Worm (Caenorhabditis elegans) whole organism, young adult: ENCODE measurements around the gene glod-4.
A peak's percentile ranks its signal among the peaks of the same experiment; 100 is the strongest.

Experiments used
- B0019.2 ChIP-seq: fragments of 200-800 bp; sonication (Bioruptor generic); conservative IDR thresholded peaks from 2 replicates; pipeline ENCODE4 v1.3.6; 2022; ENCODE audit warnings: missing genetic modification reagents, missing genetic modification characterization, missing compliant biosample characterization
- C06A6.2 ChIP-seq: fragments of 200-800 bp; sonication (Bioruptor generic); conservative IDR thresholded peaks from 2 replicates; pipeline ENCODE4 v1.3.6; 2022; ENCODE audit warnings: missing genetic modification characterization, missing compliant biosample characterization
- C17E4.6 ChIP-seq: fragments of 200-800 bp; sonication (Bioruptor generic); IDR thresholded peaks from 2 replicates; pipeline ENCODE4 v1.3.6; 2022; ENCODE audit warnings: missing genetic modification reagents, missing genetic modification characterization, missing compliant biosample characterization
- F10E7.11 ChIP-seq: sonication (generic microtip); optimal IDR thresholded peaks from 2 replicates; lab custom pipeline; 2017; ENCODE audit warnings: mild to moderate bottlenecking, missing genetic modification characterization, moderate library complexity, missing compliant biosample characterization
- F33H1.4 ChIP-seq: fragments of 200-800 bp; sonication (Bioruptor generic); IDR thresholded peaks from 2 replicates; pipeline ENCODE4 v1.3.6; 2022; ENCODE audit warnings: missing genetic modification reagents, missing genetic modification characterization, missing compliant biosample characterization
- F37B4.10 ChIP-seq: fragments of 200-800 bp; sonication (Bioruptor generic); IDR thresholded peaks from 2 replicates; pipeline ENCODE4 v1.3.6; 2022; ENCODE audit warnings: missing genetic modification characterization, missing compliant biosample characterization
- F55B11.4 ChIP-seq: sonication (generic microtip); optimal IDR thresholded peaks from 2 replicates; lab custom pipeline; 2016; ENCODE audit warnings: missing compliant biosample characterization, missing genetic modification characterization, borderline replicate concordance; ENCODE audit not compliant: insufficient read depth
- F57A8.1 ChIP-seq: fragments of 200-800 bp; sonication (Bioruptor generic); optimal IDR thresholded peaks from 2 replicates; lab custom pipeline; 2018; ENCODE audit warnings: mild to moderate bottlenecking, missing genetic modification characterization, moderate library complexity, missing compliant biosample characterization
- F57C9.4 ChIP-seq: sonication (generic microtip); optimal IDR thresholded peaks from 2 replicates; lab custom pipeline; 2017; ENCODE audit warnings: mild to moderate bottlenecking, missing genetic modification characterization, missing compliant biosample characterization
- Y56A3A.18 ChIP-seq: fragments of 200-800 bp; sonication (Bioruptor generic); IDR thresholded peaks from 2 replicates; pipeline ENCODE4 v1.3.6; 2022; ENCODE audit warnings: missing genetic modification reagents, missing genetic modification characterization, missing compliant biosample characterization
- Y67H2A.10 ChIP-seq: fragments of 200-800 bp; sonication (Bioruptor generic); conservative IDR thresholded peaks from 2 replicates; pipeline ENCODE4 v1.3.6; 2022; ENCODE audit warnings: missing genetic modification reagents, missing genetic modification characterization, missing compliant biosample characterization
- Y79H2A.3 ChIP-seq: fragments of 200-800 bp; sonication (Bioruptor generic); conservative IDR thresholded peaks from 2 replicates; pipeline ENCODE4 v1.3.6; 2022; ENCODE audit warnings: missing genetic modification reagents, missing genetic modification characterization, missing compliant biosample characterization
- atf-7 ChIP-seq: sonication (generic microtip); optimal IDR thresholded peaks from 2 replicates; lab custom pipeline; 2017; ENCODE audit warnings: mild to moderate bottlenecking, missing genetic modification characterization, missing compliant biosample characterization
- athp-1 ChIP-seq: sonication (generic microtip); optimal IDR thresholded peaks from 2 replicates; lab custom pipeline; 2017; ENCODE audit warnings: mild to moderate bottlenecking, missing genetic modification characterization, missing compliant biosample characterization
- attf-3 ChIP-seq: fragments of 200-800 bp; sonication (Bioruptor generic); conservative IDR thresholded peaks from 2 replicates; pipeline ENCODE4 v1.3.6; 2022; ENCODE audit warnings: missing genetic modification reagents, missing genetic modification characterization, missing compliant biosample characterization
- attf-5 ChIP-seq: fragments of 200-800 bp; sonication (Bioruptor generic); optimal IDR thresholded peaks from 2 replicates; lab custom pipeline; 2018; ENCODE audit warnings: mild to moderate bottlenecking, missing genetic modification characterization, missing compliant biosample characterization
- bed-2 ChIP-seq: fragments of 200-800 bp; sonication (Bioruptor generic); IDR thresholded peaks from 2 replicates; pipeline ENCODE4 v1.3.6; 2022; ENCODE audit warnings: missing genetic modification reagents, missing genetic modification characterization, missing compliant biosample characterization
- ccch-3 ChIP-seq: fragments of 200-800 bp; sonication (Bioruptor generic); optimal IDR thresholded peaks from 2 replicates; lab custom pipeline; 2018; ENCODE audit warnings: mild to moderate bottlenecking, missing genetic modification characterization, missing compliant biosample characterization
- ceh-40 ChIP-seq: fragments of 200-800 bp; sonication (Bioruptor generic); IDR thresholded peaks from 2 replicates; pipeline ENCODE4 v1.3.6; 2022; ENCODE audit warnings: missing genetic modification characterization, missing compliant biosample characterization
- ceh-58 ChIP-seq: fragments of 200-800 bp; sonication (Bioruptor generic); IDR thresholded peaks from 2 replicates; pipeline ENCODE4 v1.3.6; 2022; ENCODE audit warnings: missing genetic modification characterization, missing compliant biosample characterization
- ceh-79 ChIP-seq: sonication (generic microtip); optimal IDR thresholded peaks from 2 replicates; lab custom pipeline; 2017; ENCODE audit warnings: mild to moderate bottlenecking, missing genetic modification characterization, missing compliant biosample characterization
- dpff-1 ChIP-seq: sonication (generic microtip); optimal IDR thresholded peaks from 2 replicates; lab custom pipeline; 2017; ENCODE audit warnings: mild to moderate bottlenecking, missing genetic modification characterization, missing compliant biosample characterization
- egrh-3 ChIP-seq: fragments of 200-800 bp; sonication (Bioruptor generic); IDR thresholded peaks from 2 replicates; pipeline ENCODE4 v1.3.6; 2022; ENCODE audit warnings: missing genetic modification reagents, missing genetic modification characterization, missing compliant biosample characterization
- ets-4 ChIP-seq: fragments of 200-800 bp; sonication (Bioruptor generic); optimal IDR thresholded peaks from 2 replicates; lab custom pipeline; 2018; ENCODE audit warnings: mild to moderate bottlenecking, missing genetic modification characterization, missing compliant biosample characterization
- fkh-3 ChIP-seq: sonication (generic microtip); optimal IDR thresholded peaks from 2 replicates; lab custom pipeline; 2016; ENCODE audit warnings: mild to moderate bottlenecking, missing genetic modification characterization, missing compliant biosample characterization
- hmg-1.2 ChIP-seq: fragments of 200-800 bp; sonication (Bioruptor generic); IDR thresholded peaks from 2 replicates; pipeline ENCODE4 v1.3.6; 2022; ENCODE audit warnings: missing genetic modification reagents, missing genetic modification characterization, missing compliant biosample characterization
- lag-1 ChIP-seq: fragments of 200-800 bp; sonication (Bioruptor generic); IDR thresholded peaks from 2 replicates; pipeline ENCODE4 v1.3.6; 2022; ENCODE audit warnings: missing genetic modification reagents, missing genetic modification characterization, missing compliant biosample characterization
- lin-40 ChIP-seq: sonication (generic microtip); optimal IDR thresholded peaks from 2 replicates; lab custom pipeline; 2016; ENCODE audit warnings: missing genetic modification characterization, mild to moderate bottlenecking, missing compliant biosample characterization, missing genotype, missing genetic modification reagents
- lin-54 ChIP-seq: fragments of 200-800 bp; sonication (Bioruptor generic); optimal IDR thresholded peaks from 2 replicates; lab custom pipeline; 2018; ENCODE audit warnings: mild to moderate bottlenecking, missing genetic modification characterization, missing compliant biosample characterization
- lsl-1 ChIP-seq: fragments of 200-800 bp; sonication (Bioruptor generic); optimal IDR thresholded peaks from 2 replicates; lab custom pipeline; 2018; ENCODE audit warnings: mild to moderate bottlenecking, missing genetic modification characterization, moderate library complexity, missing compliant biosample characterization
- madf-3 ChIP-seq: fragments of 200-800 bp; sonication (Bioruptor generic); IDR thresholded peaks from 2 replicates; pipeline ENCODE4 v1.3.6; 2022; ENCODE audit warnings: missing genetic modification reagents, missing genetic modification characterization, missing compliant biosample characterization
- madf-6 ChIP-seq: fragments of 200-800 bp; sonication (Bioruptor generic); IDR thresholded peaks from 2 replicates; pipeline ENCODE4 v1.3.6; 2022; ENCODE audit warnings: missing genetic modification reagents, missing genetic modification characterization, missing compliant biosample characterization
- nfya-2 ChIP-seq: fragments of 200-800 bp; sonication (Bioruptor generic); IDR thresholded peaks from 2 replicates; pipeline ENCODE4 v1.3.6; 2022; ENCODE audit warnings: missing genetic modification reagents, missing genetic modification characterization, missing compliant biosample characterization
- rec-8 ChIP-seq, 2 experiments: sonication (generic microtip); optimal IDR thresholded peaks; 2 replicates each; lab custom pipeline; 2016; ENCODE audit warnings: mild to moderate bottlenecking in 2 of 2, missing genetic modification characterization in 2 of 2, missing genetic modification reagents in 2 of 2, missing genotype in 2 of 2, missing biosample characterization in 1 of 2, missing compliant biosample characterization in 1 of 2, moderate library complexity in 1 of 2
- sdz-38 ChIP-seq: sonication (generic microtip); optimal IDR thresholded peaks from 2 replicates; lab custom pipeline; 2016; ENCODE audit warnings: missing genotype, missing genetic modification characterization, missing compliant biosample characterization
- xnd-1 ChIP-seq: sonication (generic microtip); optimal IDR thresholded peaks from 2 replicates; lab custom pipeline; 2016; ENCODE audit warnings: missing genotype, missing genetic modification reagents, missing genetic modification characterization, missing compliant biosample characterization
- ztf-18 ChIP-seq: sonication (generic microtip); optimal IDR thresholded peaks from 2 replicates; lab custom pipeline; 2016; ENCODE audit warnings: missing genotype, mild to moderate bottlenecking, missing genetic modification characterization, missing compliant biosample characterization
- ztf-26 ChIP-seq: sonication (generic microtip); optimal IDR thresholded peaks from 2 replicates; lab custom pipeline; 2017; ENCODE audit warnings: missing genetic modification characterization, missing compliant biosample characterization

The glod-4 gene

ce11 chrIII:4153299-4153698, at the start of gene glod-4:
Gene glod-4 (plus strand): TSS chrIII:4153599.
- 0 out of 2 replicates have a peak, but pooled peaks have one; percentile 12 for TF ChIP-seq F33H1.4 (GFP tag; lab: Robert Waterston, UW)
- peak; percentile 16 for TF ChIP-seq lsl-1 (GFP tag; lab: Kevin White, UChicago)
- TF ChIP-seq athp-1 (tag; lab: Kevin White, UChicago): no peak
- TF ChIP-seq F57A8.1: no peak
- TF ChIP-seq Y79H2A.3: no peak
- TF ChIP-seq madf-6 (GFP tag; lab: Robert Waterston, UW): no peak; the same call in 1 of the 2 replicates
- no peak for TF ChIP-seq C06A6.2 (GFP tag; lab: Robert Waterston, UW)
- no peak for TF ChIP-seq Y56A3A.18 (GFP tag; lab: Robert Waterston, UW)
- no peak for TF ChIP-seq bed-2 (GFP tag; lab: Robert Waterston, UW)

ce11 chrIII:4106611-4107010, 46.8 kb upstream of the glod-4 start:
- no peak for TF ChIP-seq ztf-26 (tag; lab: Kevin White, UChicago)
- TF ChIP-seq ceh-58 (GFP tag; lab: Robert Waterston, UW): no peak
- no peak for TF ChIP-seq rec-8 (tag; optimal IDR thresholded peaks at IDR 0.05; lab: Kevin White, UChicago)
- no peak for TF ChIP-seq nfya-2 (GFP tag; lab: Robert Waterston, UW)
- TF ChIP-seq C06A6.2 (GFP tag; lab: Robert Waterston, UW): no peak
- no peak for TF ChIP-seq sdz-38 (tag; lab: Kevin White, UChicago)
- no peak for TF ChIP-seq attf-5 (GFP tag; lab: Kevin White, UChicago)
- TF ChIP-seq lag-1 (GFP tag; lab: Robert Waterston, UW): no peak
- TF ChIP-seq lin-54 (GFP tag; lab: Kevin White, UChicago): no peak
- TF ChIP-seq ccch-3 (GFP tag; lab: Kevin White, UChicago): no peak
- TF ChIP-seq bed-2 (GFP tag; lab: Robert Waterston, UW): no peak

- TF ChIP-seq attf-3 (no peak), ceh-79 (tag; lab: Kevin White, UChicago) (no peak), Y67H2A.10 (GFP tag; lab: Robert Waterston, UW) (no peak), xnd-1 (tag; lab: Kevin White, UChicago) (no peak), ceh-40 (GFP tag; lab: Robert Waterston, UW) (no peak)
These were observed 46.2 kb upstream of the glod-4 start for ce11 chrIII:4107227-4107626.

- no peak for TF ChIP-seq ceh-79 (tag; lab: Kevin White, UChicago)
- no peak for TF ChIP-seq C17E4.6 (GFP tag; lab: Robert Waterston, UW)
These were observed 45.4 kb upstream of the glod-4 start for ce11 chrIII:4107929-4108520.

ce11 chrIII:4113594-4113993, 39.8 kb upstream of the glod-4 start:
- TF ChIP-seq F37B4.10 (GFP tag; lab: Robert Waterston, UW) (no peak), hmg-1.2 (GFP tag; lab: Robert Waterston, UW) (peak; percentile 37; the same call in 1 of the 2 replicates)

ce11 chrIII:4115085-4115484, 38.3 kb upstream of the glod-4 start, which contains the start of gene unc-103:
Gene unc-103 (plus strand): TSS chrIII:4115385.
- TF ChIP-seq ceh-58 (GFP tag; lab: Robert Waterston, UW): no peak

- no peak for TF ChIP-seq B0019.2 (GFP tag; lab: Robert Waterston, UW)
- TF ChIP-seq F55B11.4: no peak
- TF ChIP-seq ets-4: no peak
- TF ChIP-seq dpff-1 (tag; lab: Kevin White, UChicago): no peak
- TF ChIP-seq ztf-18 (tag; lab: Kevin White, UChicago): no peak
- no peak for TF ChIP-seq ceh-79 (tag; lab: Kevin White, UChicago)
- TF ChIP-seq atf-7 (tag; lab: Kevin White, UChicago): no peak
- no peak for TF ChIP-seq F10E7.11 (tag; lab: Kevin White, UChicago)
- no peak for TF ChIP-seq F57C9.4
- TF ChIP-seq madf-3 (GFP tag; lab: Robert Waterston, UW): no peak
- no peak for TF ChIP-seq lin-40 (tag; lab: Kevin White, UChicago)
- TF ChIP-seq fkh-3 (tag; lab: Kevin White, UChicago): no peak
- no peak for TF ChIP-seq xnd-1 (tag; lab: Kevin White, UChicago)
- TF ChIP-seq egrh-3: no peak
These were observed 33.7 kb upstream of the glod-4 start for ce11 chrIII:4119736-4120135.
